Worm (Caenorhabditis elegans): ENCODE results near the gene Y54E2A.10.

Gene Y54E2A.10

DNA sequence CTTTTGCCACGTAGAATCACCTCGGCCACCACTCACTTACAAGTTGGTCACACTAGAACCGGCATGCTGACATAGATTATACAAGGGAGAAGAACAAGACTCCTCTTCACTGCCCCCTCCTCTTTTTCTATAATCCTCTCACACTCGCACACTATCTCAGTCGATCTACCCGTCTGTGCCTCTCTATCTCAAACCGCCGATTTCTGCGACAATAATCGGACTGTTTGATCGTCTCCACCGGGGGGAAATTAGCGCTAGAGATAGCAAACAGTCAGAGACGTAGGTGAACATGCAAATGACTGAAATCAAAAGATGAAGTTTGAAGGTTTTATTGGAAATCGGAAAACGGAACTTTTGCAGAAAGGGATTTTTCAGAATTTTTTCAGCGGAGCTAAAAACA, 31.6 kb downstream of the Y54E2A.10 start (continued):
- no peak for TF ChIP-seq ztf-16 (tag; optimal IDR thresholded peaks at IDR 0.05)
- no peak for TF ChIP-seq sdc-2 (tag; optimal IDR thresholded peaks at IDR 0.05)
- TF ChIP-seq nfya-1 (tag; optimal IDR thresholded peaks at IDR 0.05), result peak; percentile 23
- TF ChIP-seq tbx-2 (tag; optimal IDR thresholded peaks at IDR 0.05), result peak; percentile 55
- TF ChIP-seq unc-86 (tag; optimal IDR thresholded peaks at IDR 0.05), result no peak
- peak; percentile 46 for TF ChIP-seq pha-2 (tag; optimal IDR thresholded peaks at IDR 0.05)
- TF ChIP-seq gmeb-2 (tag; optimal IDR thresholded peaks at IDR 0.05), result no peak
- TF ChIP-seq rnt-1 (tag; optimal IDR thresholded peaks at IDR 0.05), result peak; percentile 60
- TF ChIP-seq K09A11.1 (tag; optimal IDR thresholded peaks at IDR 0.05; ENCODE audit: insufficient read depth), result no peak
- no peak for TF ChIP-seq C08G9.2 (tag; optimal IDR thresholded peaks at IDR 0.05)
- TF ChIP-seq npax-4 (tag; optimal IDR thresholded peaks at IDR 0.05), result no peak
- no peak for TF ChIP-seq ets-4 (tag; optimal IDR thresholded peaks at IDR 0.05)
- TF ChIP-seq unc-42 (tag; optimal IDR thresholded peaks at IDR 0.05), result no peak
- no peak for TF ChIP-seq pag-3 (tag; optimal IDR thresholded peaks at IDR 0.05; ENCODE audit: borderline replicate concordance)
- peak; percentile 60 for TF ChIP-seq ref-2 (tag; optimal IDR thresholded peaks at IDR 0.05)
- no peak for TF ChIP-seq ceh-45 (GFP tag; IDR thresholded peaks at IDR 0.05)
- TF ChIP-seq elt-4 (tag; optimal IDR thresholded peaks at IDR 0.05), result no peak
- no peak for TF ChIP-seq hlh-13 (GFP tag; optimal IDR thresholded peaks at IDR 0.05)
- TF ChIP-seq ama-1 (optimal IDR thresholded peaks at IDR 0.05), result no peak
- TF ChIP-seq F13H6.1 (tag; optimal IDR thresholded peaks at IDR 0.05), result no peak
- TF ChIP-seq pqm-1 (tag; optimal IDR thresholded peaks at IDR 0.05), result no peak
- TF ChIP-seq unc-3 (GFP tag; conservative IDR thresholded peaks at IDR 0.05), result no peak
- no peak for TF ChIP-seq unc-3 (tag; optimal IDR thresholded peaks at IDR 0.05)
- TF ChIP-seq ceh-24 (tag; optimal IDR thresholded peaks at IDR 0.05), result no peak
- TF ChIP-seq madf-2 (tag; optimal IDR thresholded peaks at IDR 0.05), result no peak
- TF ChIP-seq nhr-11 (tag; optimal IDR thresholded peaks at IDR 0.05), result no peak
- TF ChIP-seq hlh-15 (tag; optimal IDR thresholded peaks at IDR 0.05), result no peak
- TF ChIP-seq K02D7.2 (tag; optimal IDR thresholded peaks at IDR 0.05), result no peak
- no peak for TF ChIP-seq nhr-232 (tag; optimal IDR thresholded peaks at IDR 0.05)
- TF ChIP-seq T23F11.4 (GFP tag; optimal IDR thresholded peaks at IDR 0.05), result no peak
- peak; percentile 22 for TF ChIP-seq ceh-2 (tag; optimal IDR thresholded peaks at IDR 0.05)
- TF ChIP-seq dmd-4 (tag; optimal IDR thresholded peaks at IDR 0.05; ENCODE audit: borderline replicate concordance), result no peak
- TF ChIP-seq C38D4.7 (GFP tag; optimal IDR thresholded peaks at IDR 0.05), result no peak
- no peak for TF ChIP-seq ceh-6 (GFP tag; optimal IDR thresholded peaks at IDR 0.05)
- peak; percentile 49 for TF ChIP-seq pax-1 (tag; optimal IDR thresholded peaks at IDR 0.05)
- no peak for TF ChIP-seq sox-4 (tag; optimal IDR thresholded peaks at IDR 0.05)
- no peak for TF ChIP-seq hlh-6 (tag; optimal IDR thresholded peaks at IDR 0.05)
- no peak for TF ChIP-seq hlh-8 (tag; optimal IDR thresholded peaks at IDR 0.05)
- no peak for TF ChIP-seq ahr-1 (tag; optimal IDR thresholded peaks at IDR 0.05)
- TF ChIP-seq elt-2 (tag; optimal IDR thresholded peaks at IDR 0.05), result peak; percentile 54

DNA sequence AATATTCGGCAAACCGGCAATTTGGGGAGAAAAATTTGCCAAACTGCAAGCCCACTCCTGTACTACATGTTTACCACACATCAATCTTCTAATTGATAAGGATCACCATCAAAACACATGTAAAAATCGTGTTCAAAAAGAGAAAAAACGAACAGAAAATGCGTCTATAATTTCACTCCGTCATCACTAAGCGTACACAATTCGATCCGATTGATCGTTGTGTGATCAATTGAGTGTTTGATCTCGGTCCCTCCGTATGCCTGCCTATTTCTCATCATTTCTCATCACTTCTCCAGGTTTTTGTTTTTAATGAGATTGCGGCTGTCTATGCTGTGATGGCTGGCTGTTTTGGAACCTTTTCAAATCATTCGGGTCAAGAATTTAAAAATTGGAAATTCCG, 34.6 kb downstream of the Y54E2A.10 start:
- TF ChIP-seq hlh-13 (GFP tag; optimal IDR thresholded peaks at IDR 0.05), result no peak
- TF ChIP-seq unc-55 (GFP tag; optimal IDR thresholded peaks at IDR 0.05), result peak; percentile 22

ce11 chrII:14832055-14832454, 41.2 kb downstream of the Y54E2A.10 start:
- no peak for TF ChIP-seq ttx-3 (tag; optimal IDR thresholded peaks at IDR 0.05)
- no peak for TF ChIP-seq F13H6.1 (tag; optimal IDR thresholded peaks at IDR 0.05)
- no peak for TF ChIP-seq pag-3 (tag; optimal IDR thresholded peaks at IDR 0.05; ENCODE audit: borderline replicate concordance)
- TF ChIP-seq Y22D7AL.16 (tag; optimal IDR thresholded peaks at IDR 0.05), result no peak
- no peak for TF ChIP-seq ceh-22 (tag; optimal IDR thresholded peaks at IDR 0.05)
- TF ChIP-seq tbx-2 (tag; optimal IDR thresholded peaks at IDR 0.05), result no peak
- no peak for TF ChIP-seq fkh-10 (GFP tag; optimal IDR thresholded peaks at IDR 0.05)
- no peak for TF ChIP-seq eyg-1 (tag; optimal IDR thresholded peaks at IDR 0.05)
- no peak for TF ChIP-seq pha-4 (tag; optimal IDR thresholded peaks at IDR 0.05)
- no peak for TF ChIP-seq npax-4 (tag; optimal IDR thresholded peaks at IDR 0.05)
